Worm (Caenorhabditis elegans): Measurements from ENCODE around the gene ZC513.2.

ce11 chrV:8081579-8081978 is 27.3 kb downstream of the ZC513.2 start, which contains the start of gene str-131:
- TF ChIP-seq ztf-11 (tag; optimal IDR thresholded peaks at IDR 0.05): no peak
- TF ChIP-seq lin-13 (tag; optimal IDR thresholded peaks at IDR 0.05): no peak
- no peak for TF ChIP-seq elt-3 (tag; optimal IDR thresholded peaks at IDR 0.05)
- TF ChIP-seq hlh-1 (tag; optimal IDR thresholded peaks at IDR 0.05): no peak
- TF ChIP-seq tbx-8 (GFP tag; optimal IDR thresholded peaks at IDR 0.05): no peak
- TF ChIP-seq unc-62 (GFP tag; optimal IDR thresholded peaks at IDR 0.05): no peak
- TF ChIP-seq lsy-2 (tag; optimal IDR thresholded peaks at IDR 0.05): no peak
- TF ChIP-seq pha-4 (tag; optimal IDR thresholded peaks at IDR 0.05): no peak
- TF ChIP-seq nhr-12 (tag; optimal IDR thresholded peaks at IDR 0.05): no peak
- no peak for TF ChIP-seq nhr-76 (tag; optimal IDR thresholded peaks at IDR 0.05)
- TF ChIP-seq nhr-28 (tag; optimal IDR thresholded peaks at IDR 0.05): no peak
- no peak for TF ChIP-seq mep-1 (tag; optimal IDR thresholded peaks at IDR 0.05)
- TF ChIP-seq elt-1 (tag; optimal IDR thresholded peaks at IDR 0.05; ENCODE audit: borderline replicate concordance, insufficient read depth): no peak
- no peak for TF ChIP-seq sem-2 (GFP tag; optimal IDR thresholded peaks at IDR 0.05)
